Worm (Caenorhabditis elegans) whole organism, L2 larva: Measurements from ENCODE around the gene angl-1.
A peak's percentile ranks its signal among the peaks of the same experiment; 100 is the strongest.

ENCODE experiments used
- C34F6.9 ChIP-seq: fragments of 150-350 bp; optimal IDR thresholded peaks from 2 replicates; lab custom pipeline; 2014; ENCODE audit warnings: missing biosample characterization, missing genetic modification characterization
- F13H6.1 ChIP-seq: sonication (generic microtip); optimal IDR thresholded peaks from 2 replicates; lab custom pipeline; 2016; ENCODE audit warnings: missing genetic modification characterization, missing compliant biosample characterization
- R02D3.7 ChIP-seq: fragments of 150-350 bp; optimal IDR thresholded peaks from 2 replicates; lab custom pipeline; 2014; ENCODE audit warnings: missing biosample characterization, missing genetic modification characterization
- Y55F3AM.14 ChIP-seq: fragments of 200-800 bp; sonication (Bioruptor generic); optimal IDR thresholded peaks from 2 replicates; lab custom pipeline; 2018; ENCODE audit warnings: mild to moderate bottlenecking, missing genetic modification characterization, missing compliant biosample characterization
- alr-1 ChIP-seq: fragments of 150-350 bp; optimal IDR thresholded peaks from 2 replicates; lab custom pipeline; 2014; ENCODE audit warnings: missing biosample characterization, missing genetic modification characterization
- aly-2 ChIP-seq: fragments of 150-350 bp; optimal IDR thresholded peaks from 2 replicates; lab custom pipeline; 2014; ENCODE audit warnings: missing biosample characterization, missing genetic modification characterization
- ama-1 ChIP-seq: fragments of 150-350 bp; optimal IDR thresholded peaks from 2 replicates; lab custom pipeline; 2018; ENCODE audit warnings: inconsistent platforms
- blmp-1 ChIP-seq: sonication (generic microtip); optimal IDR thresholded peaks from 2 replicates; lab custom pipeline; 2017; ENCODE audit warnings: missing genetic modification characterization, mild to moderate bottlenecking, missing compliant biosample characterization, antibody characterized with exemption, moderate library complexity; ENCODE audit not compliant: insufficient read depth
- ceh-16 ChIP-seq: fragments of 150-350 bp; optimal IDR thresholded peaks from 2 replicates; lab custom pipeline; 2014; ENCODE audit warnings: missing biosample characterization, missing genetic modification characterization
- ceh-82 ChIP-seq: fragments of 150-350 bp; optimal IDR thresholded peaks from 2 replicates; lab custom pipeline; 2014; ENCODE audit warnings: missing biosample characterization, missing genetic modification characterization
- crh-2 ChIP-seq: sonication (generic microtip); optimal IDR thresholded peaks from 2 replicates; lab custom pipeline; 2017; ENCODE audit warnings: missing biosample characterization, missing genetic modification characterization
- egl-27 ChIP-seq: sonication (generic microtip); optimal IDR thresholded peaks from 3 replicates; lab custom pipeline; 2017; ENCODE audit warnings: missing biosample characterization, missing genetic modification reagents, missing genetic modification characterization
- elt-1 ChIP-seq: fragments of 150-350 bp; optimal IDR thresholded peaks from 2 replicates; lab custom pipeline; 2014; ENCODE audit warnings: missing biosample characterization, missing genetic modification characterization
- elt-3 ChIP-seq: sonication (generic microtip); optimal IDR thresholded peaks from 2 replicates; lab custom pipeline; 2017; ENCODE audit warnings: missing biosample characterization, missing genetic modification characterization
- fos-1 ChIP-seq: fragments of 150-350 bp; optimal IDR thresholded peaks from 2 replicates; lab custom pipeline; 2014; ENCODE audit warnings: missing biosample characterization, missing genetic modification characterization
- lin-11 ChIP-seq: fragments of 150-350 bp; sonication (generic microtip); optimal IDR thresholded peaks from 2 replicates; lab custom pipeline; 2014; ENCODE audit warnings: missing biosample characterization, missing genetic modification characterization, inconsistent platforms, mixed read lengths
- lin-13 ChIP-seq: fragments of 150-350 bp; optimal IDR thresholded peaks from 2 replicates; lab custom pipeline; 2014; ENCODE audit warnings: missing biosample characterization, missing genetic modification reagents, missing genetic modification characterization
- lin-39 ChIP-seq: fragments of 150-350 bp; optimal IDR thresholded peaks from 2 replicates; lab custom pipeline; 2014; ENCODE audit warnings: missing biosample characterization, missing genetic modification reagents, missing genetic modification characterization
- lsy-2 ChIP-seq, 2 experiments: fragments of 150-350 bp in 1 of 2; sonication (generic microtip) in 1 of 2; optimal IDR thresholded peaks; 2 replicates each; lab custom pipeline; 2014 to 2017; ENCODE audit warnings: missing biosample characterization in 2 of 2, missing genetic modification characterization in 2 of 2
- mab-5 ChIP-seq: fragments of 150-350 bp; optimal IDR thresholded peaks from 2 replicates; lab custom pipeline; 2014; ENCODE audit warnings: missing biosample characterization, missing genetic modification characterization
- nhr-10 ChIP-seq: sonication (generic microtip); optimal IDR thresholded peaks from 2 replicates; lab custom pipeline; 2017; ENCODE audit warnings: missing biosample characterization, missing genetic modification characterization
- nhr-11 ChIP-seq: fragments of 150-350 bp; optimal IDR thresholded peaks from 2 replicates; lab custom pipeline; 2014; ENCODE audit warnings: missing biosample characterization, missing genetic modification characterization
- nhr-129 ChIP-seq: fragments of 150-350 bp; optimal IDR thresholded peaks from 2 replicates; lab custom pipeline; 2014; ENCODE audit warnings: missing biosample characterization, missing genetic modification characterization
- nhr-21 ChIP-seq: fragments of 150-350 bp; optimal IDR thresholded peaks from 2 replicates; lab custom pipeline; 2014; ENCODE audit warnings: missing biosample characterization, missing genetic modification characterization
- nhr-23 ChIP-seq: fragments of 150-350 bp; optimal IDR thresholded peaks from 2 replicates; lab custom pipeline; 2014; ENCODE audit warnings: missing biosample characterization, missing genetic modification reagents, missing genetic modification characterization
- nhr-237 ChIP-seq: fragments of 150-350 bp; optimal IDR thresholded peaks from 2 replicates; lab custom pipeline; 2014; ENCODE audit warnings: missing biosample characterization, missing genetic modification characterization
- nhr-25 ChIP-seq: fragments of 150-350 bp; sonication (generic microtip); optimal IDR thresholded peaks from 3 replicates; lab custom pipeline; 2014; ENCODE audit warnings: missing biosample characterization, missing genetic modification characterization
- nhr-6 ChIP-seq: fragments of 150-350 bp; optimal IDR thresholded peaks from 2 replicates; lab custom pipeline; 2014; ENCODE audit warnings: missing biosample characterization, missing genetic modification characterization
- peb-1 ChIP-seq: fragments of 150-350 bp; optimal IDR thresholded peaks from 2 replicates; lab custom pipeline; 2014; ENCODE audit warnings: missing biosample characterization, missing genetic modification characterization
- sem-4 ChIP-seq: fragments of 150-350 bp; optimal IDR thresholded peaks from 2 replicates; lab custom pipeline; 2014; ENCODE audit warnings: missing biosample characterization, missing genetic modification reagents, missing genetic modification characterization
- skn-1 ChIP-seq: sonication (generic microtip); optimal IDR thresholded peaks from 2 replicates; lab custom pipeline; 2017; ENCODE audit warnings: missing biosample characterization, missing genetic modification characterization
- sma-3 ChIP-seq: sonication (generic microtip); optimal IDR thresholded peaks from 2 replicates; lab custom pipeline; 2016; ENCODE audit warnings: missing genetic modification reagents, missing genetic modification characterization, missing compliant biosample characterization
- sma-9 ChIP-seq, 2 experiments: fragments of 150-350 bp in 1 of 2; sonication (generic microtip) in 1 of 2; optimal IDR thresholded peaks; 2 replicates each; lab custom pipeline; 2014 to 2016; ENCODE audit warnings: missing genetic modification characterization in 2 of 2, mild to moderate bottlenecking in 1 of 2, missing biosample characterization in 1 of 2, missing compliant biosample characterization in 1 of 2, missing genetic modification reagents in 1 of 2, moderate library complexity in 1 of 2
- snpc-4 ChIP-seq: fragments of 150-350 bp; optimal IDR thresholded peaks from 2 replicates; lab custom pipeline; 2014; ENCODE audit warnings: missing biosample characterization, missing genetic modification characterization
- unc-55 ChIP-seq: fragments of 150-350 bp; sonication (generic microtip); optimal IDR thresholded peaks from 3 replicates; lab custom pipeline; 2014; ENCODE audit warnings: missing biosample characterization, missing genetic modification reagents, missing genetic modification characterization
- unc-62 ChIP-seq: fragments of 150-350 bp; optimal IDR thresholded peaks from 2 replicates; lab custom pipeline; 2014; ENCODE audit warnings: missing biosample characterization, missing genetic modification reagents, missing genetic modification characterization
- zag-1 ChIP-seq: fragments of 150-350 bp; optimal IDR thresholded peaks from 2 replicates; lab custom pipeline; 2014; ENCODE audit warnings: missing biosample characterization, missing genetic modification characterization
- ztf-1 ChIP-seq: fragments of 200-800 bp; sonication (Bioruptor generic); conservative IDR thresholded peaks from 2 replicates; pipeline ENCODE4 v1.3.6; 2022; ENCODE audit warnings: missing genetic modification characterization, missing compliant biosample characterization
- ztf-11 ChIP-seq: sonication (generic microtip); optimal IDR thresholded peaks from 2 replicates; lab custom pipeline; 2017; ENCODE audit warnings: missing biosample characterization, missing genetic modification characterization
- ztf-4 ChIP-seq: fragments of 150-350 bp; optimal IDR thresholded peaks from 2 replicates; lab custom pipeline; 2014; ENCODE audit warnings: missing biosample characterization, missing genetic modification characterization

The angl-1 gene

ce11 chrV:2684227-2684626 is 31.3 kb downstream of the angl-1 start:
- no peak for TF ChIP-seq snpc-4 (tag; lab: Kevin White, UChicago)
- TF ChIP-seq fos-1 (tag; lab: Kevin White, UChicago), result no peak
- TF ChIP-seq R02D3.7 (tag; lab: Kevin White, UChicago), result no peak
- TF ChIP-seq nhr-6, result no peak
- TF ChIP-seq nhr-237 (tag; lab: Kevin White, UChicago), result no peak
- no peak for TF ChIP-seq F13H6.1 (tag; lab: Kevin White, UChicago)
- no peak for TF ChIP-seq ceh-82
- TF ChIP-seq lin-11, result no peak
- no peak for TF ChIP-seq nhr-11
- no peak for TF ChIP-seq lin-39
- no peak for TF ChIP-seq elt-3 (tag; lab: Kevin White, UChicago)
- no peak for TF ChIP-seq blmp-1 (tag; lab: Kevin White, UChicago)
- TF ChIP-seq ceh-16 (tag; lab: Kevin White, UChicago), result no peak
- no peak for TF ChIP-seq nhr-21 (tag; lab: Kevin White, UChicago)
- TF ChIP-seq unc-62 (GFP tag; lab: Kevin White, UChicago), result no peak

- TF ChIP-seq unc-55 (no peak), nhr-129 (tag; lab: Kevin White, UChicago) (no peak), lin-39 (no peak), ztf-1 (GFP tag; lab: Robert Waterston, UW) (no peak), nhr-6 (no peak), elt-1 (tag; lab: Kevin White, UChicago) (no peak)
These were observed 35.7 kb downstream of the angl-1 start for ce11 chrV:2688562-2688961.

ce11 chrV:2690478-2690877 is 37.6 kb downstream of the angl-1 start:
- no peak for TF ChIP-seq unc-55
- no peak for TF ChIP-seq aly-2 (tag; lab: Kevin White, UChicago)
- no peak for TF ChIP-seq nhr-25 (tag; lab: Kevin White, UChicago)
- no peak for TF ChIP-seq peb-1 (tag; lab: Kevin White, UChicago)
- TF ChIP-seq nhr-23 (tag; lab: Kevin White, UChicago), result no peak
- TF ChIP-seq R02D3.7 (tag; lab: Kevin White, UChicago), result no peak
- no peak for TF ChIP-seq lsy-2 (tag; optimal IDR thresholded peaks at IDR 0.05; lab: Kevin White, UChicago)
- no peak for TF ChIP-seq zag-1 (tag; lab: Kevin White, UChicago)
- no peak for TF ChIP-seq ztf-11
- no peak for TF ChIP-seq C34F6.9 (tag; lab: Kevin White, UChicago)
- no peak for TF ChIP-seq nhr-11
- TF ChIP-seq, all 48 proteins: peak for 0

DNA sequence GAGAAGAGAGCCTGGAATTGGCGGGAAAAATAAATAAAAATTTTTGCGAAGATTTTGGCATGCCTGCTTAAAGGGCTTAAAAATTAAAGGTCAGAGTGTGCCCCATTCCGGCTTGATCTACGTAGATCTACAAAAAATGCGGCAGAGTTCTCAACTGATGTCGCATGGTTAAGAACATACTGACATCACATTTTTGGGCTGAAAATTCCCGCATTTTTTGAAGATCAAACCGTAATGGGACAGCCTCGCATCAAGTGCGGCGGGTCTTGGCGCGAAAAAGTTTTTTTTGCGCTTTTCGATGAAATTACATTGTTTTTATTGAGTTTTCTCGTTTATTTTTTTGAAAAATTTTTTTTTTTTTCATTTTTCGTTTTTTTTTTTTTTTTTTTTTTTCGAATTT is 38.1 kb downstream of the angl-1 start:
- TF ChIP-seq elt-3 (tag; lab: Kevin White, UChicago) (no peak), lin-13 (GFP tag; lab: Kevin White, UChicago) (no peak), egl-27 (no peak), ama-1 (lab: Kevin White, UChicago) (no peak), nhr-129 (tag; lab: Kevin White, UChicago) (no peak), ztf-1 (GFP tag; lab: Robert Waterston, UW) (no peak), lsy-2 (tag; optimal IDR thresholded peaks at IDR 0.05; lab: Kevin White, UChicago) (no peak), nhr-23 (tag; lab: Kevin White, UChicago) (no peak), alr-1 (no peak), mab-5 (tag; lab: Kevin White, UChicago) (no peak), C34F6.9 (tag; lab: Kevin White, UChicago) (no peak), ztf-11 (no peak), sem-4 (tag; lab: Kevin White, UChicago) (no peak), elt-1 (tag; lab: Kevin White, UChicago) (no peak), lin-11 (no peak), lin-39 (no peak)

DNA sequence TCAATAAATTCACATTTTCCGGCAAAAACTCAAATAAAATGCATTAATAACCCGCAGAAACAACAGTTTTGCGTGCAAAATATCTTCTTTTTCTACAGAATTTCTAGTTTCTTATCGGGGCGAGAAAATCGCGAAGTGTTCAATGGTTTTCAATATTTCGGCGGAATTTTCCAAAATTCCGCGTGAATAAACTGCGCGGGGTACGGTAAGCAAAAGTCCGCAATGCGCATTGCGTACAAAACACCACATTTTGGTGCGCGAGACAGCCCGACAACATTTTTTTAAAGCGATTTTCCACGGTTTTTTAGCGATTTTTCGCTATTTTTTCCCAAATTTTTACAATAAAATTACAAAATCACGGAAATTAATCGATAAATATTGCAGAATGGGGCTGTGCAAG is 41.5 kb downstream of the angl-1 start, which contains the start of gene Y45G12B.2:
Gene Y45G12B.2, plus strand, starts transcription at position 383 of the 400 bp plus-strand sequence.
- TF ChIP-seq aly-2 (tag; lab: Kevin White, UChicago), result no peak
- no peak for TF ChIP-seq snpc-4 (tag; lab: Kevin White, UChicago)
- TF ChIP-seq nhr-25 (tag; lab: Kevin White, UChicago), result peak; percentile 51
- TF ChIP-seq unc-62 (GFP tag; lab: Kevin White, UChicago), result no peak
- TF ChIP-seq egl-27, result no peak
- TF ChIP-seq alr-1, result no peak
- TF ChIP-seq nhr-237 (tag; lab: Kevin White, UChicago), result no peak
- TF ChIP-seq skn-1, result peak; percentile 22
- TF ChIP-seq lin-11, result peak; percentile 56
- TF ChIP-seq sma-3 (GFP tag; lab: Kevin White, UChicago), result peak; percentile 45
- TF ChIP-seq nhr-21 (tag; lab: Kevin White, UChicago), result peak; percentile 62
- TF ChIP-seq lin-39, result no peak
- TF ChIP-seq F13H6.1 (tag; lab: Kevin White, UChicago), result peak; percentile 47
- no peak for TF ChIP-seq nhr-6
- peak; percentile 24 for TF ChIP-seq fos-1 (tag; lab: Kevin White, UChicago)
- no peak for TF ChIP-seq sma-9 (GFP tag; optimal IDR thresholded peaks at IDR 0.05; lab: Kevin White, UChicago)
- no peak for TF ChIP-seq sma-9 (tag; optimal IDR thresholded peaks at IDR 0.05; lab: Kevin White, UChicago)
- peak; percentile 18 for TF ChIP-seq sem-4 (tag; lab: Kevin White, UChicago)
- peak; percentile 73 for TF ChIP-seq unc-55
- no peak for TF ChIP-seq ztf-4
- TF ChIP-seq crh-2 (tag; lab: Kevin White, UChicago), result peak; percentile 96
- TF ChIP-seq nhr-10 (tag; lab: Kevin White, UChicago), result no peak
- TF ChIP-seq blmp-1 (tag; lab: Kevin White, UChicago), result no peak
- TF ChIP-seq elt-1 (tag; lab: Kevin White, UChicago), result no peak
- no peak for TF ChIP-seq ztf-11
- TF ChIP-seq ztf-1 (GFP tag; lab: Robert Waterston, UW), result no peak
- TF ChIP-seq zag-1 (tag; lab: Kevin White, UChicago), result no peak
- no peak for TF ChIP-seq ceh-16 (tag; lab: Kevin White, UChicago)
- TF ChIP-seq peb-1 (tag; lab: Kevin White, UChicago), result no peak
- peak; percentile 44 for TF ChIP-seq lin-13 (GFP tag; lab: Kevin White, UChicago)
- TF ChIP-seq Y55F3AM.14 (GFP tag; lab: Kevin White, UChicago), result no peak
- TF ChIP-seq lsy-2 (tag; optimal IDR thresholded peaks at IDR 0.05; lab: Kevin White, UChicago), result peak; percentile 98 to 99
